Fruit fly (Drosophila melanogaster) whole organism: ENCODE measurements around the gene Ada2a.

Source experiments
- CG8478 ChIP-seq: fragments of >200 bp; optimal IDR thresholded peaks from 2 replicates; lab custom pipeline; 2018; ENCODE audit warnings: inconsistent platforms
- Dll ChIP-seq: fragments of >200 bp; optimal IDR thresholded peaks from 2 replicates; lab custom pipeline; 2017
- EcR ChIP-seq, 2 experiments: fragments of >200 bp; optimal IDR thresholded peaks; 2 replicates each; lab custom pipeline; 2017; ENCODE audit warnings: missing biosample characterization in 2 of 2, missing genetic modification characterization in 2 of 2, missing genetic modification reagents in 2 of 2
- pan ChIP-seq: fragments of >200 bp; optimal IDR thresholded peaks from 2 replicates; lab custom pipeline; 2017
- psq ChIP-seq: fragments of >200 bp; optimal IDR thresholded peaks from 2 replicates; lab custom pipeline; 2017
- usp ChIP-seq: fragments of >200 bp; optimal IDR thresholded peaks from 2 replicates; lab custom pipeline; 2017; ENCODE audit warnings: missing biosample characterization, missing genetic modification characterization, mixed read lengths

DNA sequence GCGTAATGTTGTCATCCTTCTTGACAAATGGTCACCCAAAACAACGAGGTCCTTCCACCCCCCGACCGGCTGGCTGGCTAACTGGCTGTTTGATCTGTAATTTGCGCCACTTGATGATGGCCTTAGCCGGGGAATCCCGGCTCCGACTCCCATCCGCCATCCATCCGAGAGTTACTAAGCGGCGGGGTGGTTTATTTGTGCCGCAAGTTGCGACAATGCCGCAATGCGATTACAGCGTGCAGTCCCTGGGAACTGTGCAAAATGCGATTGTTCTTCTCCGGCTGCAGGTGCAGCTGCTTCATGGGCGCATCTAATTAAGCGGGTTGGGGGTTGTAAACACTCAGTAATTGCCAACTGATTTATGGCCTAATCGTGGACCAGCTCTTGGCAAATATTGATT is 4.7 kb upstream of the Ada2a start:
- no peak for TF ChIP-seq Dll
- no peak for TF ChIP-seq usp (GFP tag; lab: Kevin White, UChicago)
- TF ChIP-seq psq (lab: Kevin White, UChicago), result no peak
- no peak for TF ChIP-seq pan (lab: Kevin White, UChicago)
- TF ChIP-seq EcR (GFP tag; optimal IDR thresholded peaks at IDR 0.05; lab: Kevin White, UChicago), result no peak
- TF ChIP-seq CG8478 (lab: Kevin White, UChicago), result no peak
